Worm (Caenorhabditis elegans): ENCODE data around the gene C14B9.2.

C14B9.2 gene

DNA sequence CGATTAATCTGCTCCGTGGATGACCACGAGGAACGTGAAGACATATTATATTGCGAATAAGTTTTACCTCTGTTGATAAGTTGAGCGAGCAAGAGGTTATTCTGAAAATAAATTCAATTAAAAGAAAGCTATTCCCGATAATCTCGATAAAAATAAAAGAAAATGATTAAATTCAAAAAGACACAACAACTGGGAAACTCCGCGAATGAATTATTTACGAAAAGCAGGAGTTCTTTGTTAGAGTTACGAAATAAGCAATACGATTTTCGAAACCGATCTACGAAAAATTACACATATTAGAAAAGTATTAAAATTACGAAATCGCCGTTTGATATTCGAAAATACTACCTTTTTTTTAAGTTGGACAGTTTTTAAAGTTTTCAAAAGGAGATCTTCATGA lies 29.8 kb downstream of the C14B9.2 start, which contains the start of gene bath-42:
bath-42 (minus strand) TSS at position 101 of the 400 bp plus-strand sequence.
- TF ChIP-seq lin-13 (tag; optimal IDR thresholded peaks at IDR 0.05) (no peak), mab-5 (tag; optimal IDR thresholded peaks at IDR 0.05) (no peak), elt-1 (tag; optimal IDR thresholded peaks at IDR 0.05; ENCODE audit: borderline replicate concordance, insufficient read depth) (no peak), ham-2 (GFP tag; optimal IDR thresholded peaks at IDR 0.05) (no peak), unc-62 (GFP tag; optimal IDR thresholded peaks at IDR 0.05) (no peak), mls-2 (tag; optimal IDR thresholded peaks at IDR 0.05) (no peak), mep-1 (tag; optimal IDR thresholded peaks at IDR 0.05) (no peak), ztf-11 (tag; optimal IDR thresholded peaks at IDR 0.05) (no peak), nhr-76 (tag; optimal IDR thresholded peaks at IDR 0.05) (no peak), ces-1 (GFP tag; optimal IDR thresholded peaks at IDR 0.05) (no peak), tbx-8 (GFP tag; optimal IDR thresholded peaks at IDR 0.05) (no peak), lin-32 (GFP tag; optimal IDR thresholded peaks at IDR 0.05) (no peak), nhr-237 (tag; optimal IDR thresholded peaks at IDR 0.05) (no peak)

DNA sequence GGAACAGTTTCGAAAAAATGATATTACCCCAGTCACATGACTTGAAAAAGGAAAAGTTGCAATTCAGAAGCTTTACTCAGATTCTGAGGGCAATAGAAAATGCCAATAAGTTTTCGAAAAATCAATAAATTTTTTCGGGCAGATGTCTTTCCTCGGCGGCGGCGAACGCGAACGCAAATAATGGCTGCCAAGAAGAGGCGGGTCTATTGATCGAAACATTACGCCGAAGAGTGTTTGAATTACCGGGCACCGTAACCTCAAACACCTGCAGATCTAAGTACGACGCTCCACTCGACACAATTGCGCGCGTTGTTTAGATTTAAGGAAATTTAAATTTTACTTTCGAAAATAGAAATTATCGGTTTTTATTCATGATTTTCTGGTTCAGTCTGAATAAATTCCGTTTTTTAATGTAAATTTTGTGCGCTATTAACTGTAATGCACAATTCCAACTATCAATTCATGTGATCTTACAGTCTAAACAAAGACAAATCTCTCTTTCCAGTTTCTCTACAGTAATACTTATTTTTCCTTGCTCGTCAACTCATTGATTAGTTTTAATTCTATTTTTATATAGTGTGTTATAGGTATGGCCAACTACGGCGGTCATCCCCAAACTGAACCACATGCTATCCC lies 30.4 kb downstream of the C14B9.2 start, which contains the start of gene prp-8:
prp-8 (plus strand) TSS at position 586 of the 636 bp plus-strand sequence.
- TF ChIP-seq pha-4 (tag; optimal IDR thresholded peaks at IDR 0.05) (peak; percentile 84), mls-2 (tag; optimal IDR thresholded peaks at IDR 0.05) (no peak), ceh-39 (tag; optimal IDR thresholded peaks at IDR 0.05) (peak; percentile 94), ztf-11 (tag; optimal IDR thresholded peaks at IDR 0.05) (no peak), nhr-12 (tag; optimal IDR thresholded peaks at IDR 0.05) (no peak), lin-13 (tag; optimal IDR thresholded peaks at IDR 0.05) (peak; percentile 86), snpc-4 (tag; optimal IDR thresholded peaks at IDR 0.05) (no peak), drap-1 (GFP tag; optimal IDR thresholded peaks at IDR 0.05) (peak; percentile 17), nhr-237 (tag; optimal IDR thresholded peaks at IDR 0.05) (no peak), mep-1 (tag; optimal IDR thresholded peaks at IDR 0.05) (peak; percentile 87), cnd-1 (tag; optimal IDR thresholded peaks at IDR 0.05) (peak; percentile 50), elt-1 (tag; optimal IDR thresholded peaks at IDR 0.05; ENCODE audit: borderline replicate concordance, insufficient read depth) (peak; percentile 38), ceh-43 (GFP tag; optimal IDR thresholded peaks at IDR 0.05) (peak; percentile 25), sptf-1 (tag; optimal IDR thresholded peaks at IDR 0.05) (peak; percentile 68), unc-120 (tag; optimal IDR thresholded peaks at IDR 0.05; ENCODE audit: poor library complexity, severe bottlenecking) (peak; percentile 45), M03D4.4 (tag; optimal IDR thresholded peaks at IDR 0.05) (peak; percentile 18), hlh-1 (tag; optimal IDR thresholded peaks at IDR 0.05) (peak; percentile 43), lsy-2 (tag; optimal IDR thresholded peaks at IDR 0.05) (peak; percentile 97)

- no peak for TF ChIP-seq unc-39 (tag; optimal IDR thresholded peaks at IDR 0.05)
- TF ChIP-seq drap-1 (GFP tag; optimal IDR thresholded peaks at IDR 0.05): no peak
- TF ChIP-seq mls-2 (tag; optimal IDR thresholded peaks at IDR 0.05): no peak
- TF ChIP-seq lsy-2 (tag; optimal IDR thresholded peaks at IDR 0.05): no peak
- TF ChIP-seq bed-3 (GFP tag; optimal IDR thresholded peaks at IDR 0.05): no peak
- no peak for TF ChIP-seq pha-4 (tag; optimal IDR thresholded peaks at IDR 0.05)
- TF ChIP-seq blmp-1 (tag; optimal IDR thresholded peaks at IDR 0.05): no peak
- TF ChIP-seq cnd-1 (tag; optimal IDR thresholded peaks at IDR 0.05): no peak
- TF ChIP-seq ceh-43 (GFP tag; optimal IDR thresholded peaks at IDR 0.05): no peak
- no peak for TF ChIP-seq nhr-76 (tag; optimal IDR thresholded peaks at IDR 0.05)
- no peak for TF ChIP-seq ces-1 (GFP tag; optimal IDR thresholded peaks at IDR 0.05)
- no peak for TF ChIP-seq ceh-39 (tag; optimal IDR thresholded peaks at IDR 0.05)
- no peak for TF ChIP-seq nhr-2 (tag; optimal IDR thresholded peaks at IDR 0.05)
- TF ChIP-seq ztf-11 (tag; optimal IDR thresholded peaks at IDR 0.05): no peak
- no peak for TF ChIP-seq M03D4.4 (tag; optimal IDR thresholded peaks at IDR 0.05)
Observed at ce11 chrIII:8164771-8165170, 31.3 kb downstream of the C14B9.2 start.

ce11 chrIII:8172609-8173133 lies 39.2 kb downstream of the C14B9.2 start:
- peak; percentile 50 for TF ChIP-seq hlh-1 (tag; optimal IDR thresholded peaks at IDR 0.05)
- TF ChIP-seq unc-62 (GFP tag; optimal IDR thresholded peaks at IDR 0.05): no peak
- no peak for TF ChIP-seq nhr-28 (tag; optimal IDR thresholded peaks at IDR 0.05)
- TF ChIP-seq lin-13 (tag; optimal IDR thresholded peaks at IDR 0.05): no peak
- no peak for TF ChIP-seq nhr-76 (tag; optimal IDR thresholded peaks at IDR 0.05)
- TF ChIP-seq ces-1 (GFP tag; optimal IDR thresholded peaks at IDR 0.05): no peak
- TF ChIP-seq blmp-1 (tag; optimal IDR thresholded peaks at IDR 0.05): no peak
- TF ChIP-seq ztf-11 (tag; optimal IDR thresholded peaks at IDR 0.05): no peak

Measured in whole organism, mixed stage, embryonic.